Fruit fly (Drosophila melanogaster): ENCODE measurements around the gene Deaf1.

Gene Deaf1

dm6 chr3L:19845047-19845906 is 27.3 kb downstream of the Deaf1 start, which contains the start of gene Papss:
Gene Papss, plus strand, starts transcription at chr3L:19845293.
- TF ChIP-seq Mio (GFP tag; optimal IDR thresholded peaks at IDR 0.05) (no peak), Hr83 (GFP tag; optimal IDR thresholded peaks at IDR 0.05; ENCODE audit: poor library complexity, severe bottlenecking) (peak; percentile 24), N (GFP tag; optimal IDR thresholded peaks at IDR 0.05) (no peak), psq (GFP tag; optimal IDR thresholded peaks at IDR 0.05) (peak; percentile 8), Hnf4 (GFP tag; optimal IDR thresholded peaks at IDR 0.05) (no peak), ey (GFP tag; optimal IDR thresholded peaks at IDR 0.05) (peak; percentile 6)

dm6 chr3L:19845907-19846301 is 27.9 kb downstream of the Deaf1 start:
- TF ChIP-seq Myc (optimal IDR thresholded peaks at IDR 0.05) (no peak), Rel (GFP tag; optimal IDR thresholded peaks at IDR 0.05) (no peak), Rel (tag; optimal IDR thresholded peaks at IDR 0.05) (peak; percentile 35)

- no peak for TF ChIP-seq CG32264 (GFP tag; optimal IDR thresholded peaks at IDR 0.05)
- TF ChIP-seq N (GFP tag; optimal IDR thresholded peaks at IDR 0.05), result no peak
- peak; percentile 88 for TF ChIP-seq Hr83 (GFP tag; optimal IDR thresholded peaks at IDR 0.05; ENCODE audit: poor library complexity, severe bottlenecking)
- peak in 1 of 2 experiments; percentile 2 for TF ChIP-seq foxo (GFP tag; optimal IDR thresholded peaks at IDR 0.05)
These were observed 29.0 kb downstream of the Deaf1 start for dm6 chr3L:19846960-19847359.

dm6 chr3L:19848080-19848479 is 30.1 kb downstream of the Deaf1 start:
- no peak for TF ChIP-seq Rel (GFP tag; optimal IDR thresholded peaks at IDR 0.05)
- TF ChIP-seq Rel (tag; optimal IDR thresholded peaks at IDR 0.05), result no peak
- TF ChIP-seq ey (GFP tag; optimal IDR thresholded peaks at IDR 0.05), result no peak
- no peak for TF ChIP-seq sv (GFP tag; optimal IDR thresholded peaks at IDR 0.05)
- no peak for TF ChIP-seq HLH106 (tag; optimal IDR thresholded peaks at IDR 0.05)
- TF ChIP-seq CG9705 (GFP tag; optimal IDR thresholded peaks at IDR 0.05), result no peak
- no peak for TF ChIP-seq CG32264 (GFP tag; optimal IDR thresholded peaks at IDR 0.05)
- TF ChIP-seq br (GFP tag; optimal IDR thresholded peaks at IDR 0.05), result no peak
- no peak for TF ChIP-seq h (GFP tag; optimal IDR thresholded peaks at IDR 0.05)
- no peak for TF ChIP-seq jim (GFP tag; optimal IDR thresholded peaks at IDR 0.05)
- TF ChIP-seq sage (GFP tag; optimal IDR thresholded peaks at IDR 0.05), result no peak
- TF ChIP-seq foxo (GFP tag; optimal IDR thresholded peaks at IDR 0.05), result no peak
- no peak for TF ChIP-seq rgr (GFP tag; optimal IDR thresholded peaks at IDR 0.05)
- no peak for TF ChIP-seq Dif (GFP tag; optimal IDR thresholded peaks at IDR 0.05; ENCODE audit: partially characterized antibody)
- no peak for TF ChIP-seq Myc (optimal IDR thresholded peaks at IDR 0.05)
- no peak for TF ChIP-seq woc (GFP tag; optimal IDR thresholded peaks at IDR 0.05)
- TF ChIP-seq usp (GFP tag; optimal IDR thresholded peaks at IDR 0.05), result no peak
- no peak for TF ChIP-seq Dfd (GFP tag; optimal IDR thresholded peaks at IDR 0.05)
- TF ChIP-seq pan (optimal IDR thresholded peaks at IDR 0.05), result no peak
- TF ChIP-seq Mio (GFP tag; optimal IDR thresholded peaks at IDR 0.05), result no peak

dm6 chr3L:19857923-19858490 is 40.0 kb downstream of the Deaf1 start:
- TF ChIP-seq foxo (GFP tag; optimal IDR thresholded peaks at IDR 0.05) (no peak), CG32264 (GFP tag; optimal IDR thresholded peaks at IDR 0.05) (no peak), OdsH (GFP tag; optimal IDR thresholded peaks at IDR 0.05) (no peak), brk (GFP tag; optimal IDR thresholded peaks at IDR 0.05) (no peak), psq (GFP tag; optimal IDR thresholded peaks at IDR 0.05) (no peak), CrebA (GFP tag; optimal IDR thresholded peaks at IDR 0.05; ENCODE audit: borderline replicate concordance) (no peak), Dif (GFP tag; optimal IDR thresholded peaks at IDR 0.05; ENCODE audit: partially characterized antibody) (no peak), N (GFP tag; optimal IDR thresholded peaks at IDR 0.05) (no peak), h (GFP tag; optimal IDR thresholded peaks at IDR 0.05) (no peak), Dfd (GFP tag; optimal IDR thresholded peaks at IDR 0.05) (no peak), tai (GFP tag; optimal IDR thresholded peaks at IDR 0.05) (no peak), rgr (GFP tag; optimal IDR thresholded peaks at IDR 0.05) (no peak)

dm6 chr3L:19861215-19861614 is 43.2 kb downstream of the Deaf1 start:
- TF ChIP-seq rgr (GFP tag; optimal IDR thresholded peaks at IDR 0.05), result peak; percentile 25
- TF ChIP-seq fru (GFP tag; optimal IDR thresholded peaks at IDR 0.05), result no peak
- TF ChIP-seq dl (GFP tag; optimal IDR thresholded peaks at IDR 0.05; ENCODE audit: insufficient read depth in 1 of 2, partially characterized antibody in 2 of 2), result no peak
- TF ChIP-seq sage (GFP tag; optimal IDR thresholded peaks at IDR 0.05), result peak; percentile 23
- TF ChIP-seq brk (GFP tag; optimal IDR thresholded peaks at IDR 0.05), result no peak
- TF ChIP-seq Rel (GFP tag; optimal IDR thresholded peaks at IDR 0.05), result no peak
- peak; percentile 16 for TF ChIP-seq Rel (tag; optimal IDR thresholded peaks at IDR 0.05)
- no peak for TF ChIP-seq usp (GFP tag; optimal IDR thresholded peaks at IDR 0.05)
- TF ChIP-seq br (GFP tag; optimal IDR thresholded peaks at IDR 0.05), result no peak
- peak; percentile 5 for TF ChIP-seq Dif (GFP tag; optimal IDR thresholded peaks at IDR 0.05; ENCODE audit: partially characterized antibody)
- no peak for TF ChIP-seq sv (GFP tag; optimal IDR thresholded peaks at IDR 0.05)
- TF ChIP-seq Myc (optimal IDR thresholded peaks at IDR 0.05), result peak; percentile 37
- no peak for TF ChIP-seq jim (GFP tag; optimal IDR thresholded peaks at IDR 0.05)
- TF ChIP-seq psq (GFP tag; optimal IDR thresholded peaks at IDR 0.05), result peak; percentile 11
- TF ChIP-seq h (GFP tag; optimal IDR thresholded peaks at IDR 0.05), result peak; percentile 23
- peak; percentile 38 for TF ChIP-seq Hr83 (GFP tag; optimal IDR thresholded peaks at IDR 0.05; ENCODE audit: poor library complexity, severe bottlenecking)
- TF ChIP-seq Jra (GFP tag; optimal IDR thresholded peaks at IDR 0.05), result no peak
- TF ChIP-seq CrebA (GFP tag; optimal IDR thresholded peaks at IDR 0.05; ENCODE audit: borderline replicate concordance), result no peak
- TF ChIP-seq Mio (GFP tag; optimal IDR thresholded peaks at IDR 0.05), result no peak
